Worm (Caenorhabditis elegans) whole organism, mixed stage, embryonic: Measurements from ENCODE around the gene txbp-3.
A peak's percentile ranks its signal among the peaks of the same experiment; 100 is the strongest.

ENCODE experiments used
- M03D4.4 ChIP-seq: sonication (generic microtip); optimal IDR thresholded peaks from 2 replicates; lab custom pipeline; 2017; ENCODE audit warnings: mild to moderate bottlenecking, missing genetic modification characterization, missing compliant biosample characterization
- bed-3 ChIP-seq: fragments of 200-800 bp; sonication (Bioruptor generic); optimal IDR thresholded peaks from 3 replicates; lab custom pipeline; 2018; ENCODE audit warnings: mild to moderate bottlenecking, missing genetic modification characterization, moderate library complexity, missing compliant biosample characterization
- blmp-1 ChIP-seq: fragments of 150-350 bp; optimal IDR thresholded peaks from 2 replicates; lab custom pipeline; 2014; ENCODE audit warnings: missing biosample characterization, missing genetic modification characterization
- ceh-39 ChIP-seq: fragments of 150-350 bp; optimal IDR thresholded peaks from 2 replicates; lab custom pipeline; 2014; ENCODE audit warnings: missing biosample characterization, missing genetic modification characterization
- ceh-43 ChIP-seq: fragments of 200-800 bp; sonication (Bioruptor generic); optimal IDR thresholded peaks from 2 replicates; lab custom pipeline; 2018; ENCODE audit warnings: mild to moderate bottlenecking, missing genetic modification characterization, moderate library complexity, missing compliant biosample characterization
- ceh-83 ChIP-seq: fragments of 200-800 bp; sonication (Bioruptor generic); optimal IDR thresholded peaks from 2 replicates; lab custom pipeline; 2018; ENCODE audit warnings: mild to moderate bottlenecking, missing genetic modification characterization, missing compliant biosample characterization
- ces-1 ChIP-seq: fragments of 150-350 bp; optimal IDR thresholded peaks from 2 replicates; lab custom pipeline; 2014; ENCODE audit warnings: missing biosample characterization, missing genetic modification reagents, missing genetic modification characterization
- cnd-1 ChIP-seq: fragments of 200-800 bp; sonication (Bioruptor generic); optimal IDR thresholded peaks from 2 replicates; lab custom pipeline; 2018; ENCODE audit warnings: mild to moderate bottlenecking, missing genetic modification characterization, missing compliant biosample characterization
- drap-1 ChIP-seq: fragments of 200-800 bp; sonication (Bioruptor generic); optimal IDR thresholded peaks from 3 replicates; lab custom pipeline; 2018; ENCODE audit warnings: mild to moderate bottlenecking, missing genetic modification characterization, missing compliant biosample characterization
- elt-1 ChIP-seq: sonication (generic microtip); optimal IDR thresholded peaks from 2 replicates; lab custom pipeline; 2017; ENCODE audit warnings: missing genetic modification characterization, mild to moderate bottlenecking, missing compliant biosample characterization, antibody characterized with exemption, moderate library complexity, borderline replicate concordance; ENCODE audit not compliant: insufficient read depth
- elt-3 ChIP-seq: fragments of 150-350 bp; optimal IDR thresholded peaks from 2 replicates; lab custom pipeline; 2014; ENCODE audit warnings: missing biosample characterization, missing genetic modification characterization
- flh-1 ChIP-seq: fragments of 200-800 bp; sonication (Bioruptor generic); optimal IDR thresholded peaks from 2 replicates; lab custom pipeline; 2018; ENCODE audit warnings: mild to moderate bottlenecking, missing genetic modification characterization, moderate library complexity, missing compliant biosample characterization
- ham-2 ChIP-seq: fragments of 200-800 bp; sonication (Bioruptor generic); optimal IDR thresholded peaks from 2 replicates; lab custom pipeline; 2018; ENCODE audit warnings: mild to moderate bottlenecking, missing genetic modification characterization, missing compliant biosample characterization
- hlh-1 ChIP-seq: fragments of 150-350 bp; optimal IDR thresholded peaks from 2 replicates; lab custom pipeline; 2014; ENCODE audit warnings: missing biosample characterization, missing genetic modification reagents, missing genetic modification characterization
- lin-13 ChIP-seq: fragments of 150-350 bp; optimal IDR thresholded peaks from 2 replicates; lab custom pipeline; 2014; ENCODE audit warnings: missing biosample characterization, missing genetic modification characterization
- lin-32 ChIP-seq: fragments of 200-800 bp; sonication (Bioruptor generic); optimal IDR thresholded peaks from 2 replicates; lab custom pipeline; 2018; ENCODE audit warnings: mild to moderate bottlenecking, missing genetic modification characterization, missing compliant biosample characterization
- lsy-2 ChIP-seq: fragments of 150-350 bp; optimal IDR thresholded peaks from 2 replicates; lab custom pipeline; 2014; ENCODE audit warnings: missing biosample characterization, missing genetic modification characterization
- mab-5 ChIP-seq: fragments of 150-350 bp; optimal IDR thresholded peaks from 2 replicates; lab custom pipeline; 2014; ENCODE audit warnings: missing biosample characterization, missing genetic modification characterization
- mep-1 ChIP-seq: fragments of 150-350 bp; optimal IDR thresholded peaks from 2 replicates; lab custom pipeline; 2017; ENCODE audit warnings: missing biosample characterization, missing genetic modification reagents, missing genetic modification characterization, inconsistent platforms
- mls-2 ChIP-seq: sonication (generic microtip); optimal IDR thresholded peaks from 2 replicates; lab custom pipeline; 2016; ENCODE audit warnings: mild to moderate bottlenecking, missing genetic modification characterization, moderate library complexity, missing compliant biosample characterization
- nhr-12 ChIP-seq: fragments of 150-350 bp; optimal IDR thresholded peaks from 2 replicates; lab custom pipeline; 2014; ENCODE audit warnings: missing biosample characterization, missing genetic modification characterization
- nhr-2 ChIP-seq: fragments of 150-350 bp; optimal IDR thresholded peaks from 2 replicates; lab custom pipeline; 2014; ENCODE audit warnings: missing biosample characterization, missing genetic modification characterization
- nhr-237 ChIP-seq: fragments of 150-350 bp; optimal IDR thresholded peaks from 2 replicates; lab custom pipeline; 2014; ENCODE audit warnings: missing biosample characterization, missing genetic modification characterization
- nhr-28 ChIP-seq: fragments of 150-350 bp; optimal IDR thresholded peaks from 2 replicates; lab custom pipeline; 2014; ENCODE audit warnings: missing biosample characterization, missing genetic modification characterization
- nhr-76 ChIP-seq: sonication (generic microtip); optimal IDR thresholded peaks from 2 replicates; lab custom pipeline; 2017; ENCODE audit warnings: missing biosample characterization, missing genetic modification characterization
- pha-4 ChIP-seq: fragments of 150-350 bp; optimal IDR thresholded peaks from 2 replicates; lab custom pipeline; 2018; ENCODE audit warnings: missing biosample characterization, missing genetic modification reagents, missing genetic modification characterization
- sem-2 ChIP-seq: fragments of 200-800 bp; sonication (Bioruptor generic); optimal IDR thresholded peaks from 2 replicates; lab custom pipeline; 2018; ENCODE audit warnings: mild to moderate bottlenecking, missing genetic modification characterization, missing compliant biosample characterization
- snpc-4 ChIP-seq: fragments of 150-350 bp; optimal IDR thresholded peaks from 2 replicates; lab custom pipeline; 2014; ENCODE audit warnings: missing biosample characterization, missing genetic modification characterization
- sptf-1 ChIP-seq: sonication (generic microtip); optimal IDR thresholded peaks from 2 replicates; lab custom pipeline; 2017; ENCODE audit warnings: mild to moderate bottlenecking, missing genetic modification characterization, moderate library complexity, missing compliant biosample characterization
- tbx-8 ChIP-seq: fragments of 200-800 bp; sonication (Bioruptor generic); optimal IDR thresholded peaks from 2 replicates; lab custom pipeline; 2018; ENCODE audit warnings: mild to moderate bottlenecking, missing genetic modification characterization, moderate library complexity, missing compliant biosample characterization
- unc-120 ChIP-seq: sonication (generic microtip); optimal IDR thresholded peaks from 2 replicates; lab custom pipeline; 2017; ENCODE audit warnings: missing genetic modification characterization, missing compliant biosample characterization; ENCODE audit not compliant: poor library complexity, severe bottlenecking
- unc-39 ChIP-seq: fragments of 150-350 bp; optimal IDR thresholded peaks from 2 replicates; lab custom pipeline; 2014; ENCODE audit warnings: missing biosample characterization, missing genetic modification characterization
- unc-62 ChIP-seq: fragments of 150-350 bp; optimal IDR thresholded peaks from 2 replicates; lab custom pipeline; 2014; ENCODE audit warnings: missing biosample characterization, missing genetic modification reagents, missing genetic modification characterization
- zip-8 ChIP-seq: fragments of 150-350 bp; optimal IDR thresholded peaks from 2 replicates; lab custom pipeline; 2014; ENCODE audit warnings: missing biosample characterization, missing genetic modification characterization
- ztf-11 ChIP-seq: fragments of 150-350 bp; optimal IDR thresholded peaks from 2 replicates; lab custom pipeline; 2014; ENCODE audit warnings: missing biosample characterization, missing genetic modification characterization

txbp-3 gene

ce11 chrIII:5027219-5027618 lies 20.0 kb downstream of the txbp-3 start:
- peak; percentile 49 for TF ChIP-seq ceh-83 (GFP tag; lab: Kevin White, UChicago)
- peak; percentile 13 for TF ChIP-seq tbx-8
- TF ChIP-seq pha-4 (tag; lab: Kevin White, UChicago): no peak
- TF ChIP-seq mab-5 (tag; lab: Kevin White, UChicago): no peak
- peak; percentile 8 for TF ChIP-seq mls-2 (tag; lab: Kevin White, UChicago)
- peak; percentile 51 for TF ChIP-seq sptf-1
- peak; percentile 37 for TF ChIP-seq M03D4.4 (tag; lab: Kevin White, UChicago)
- TF ChIP-seq, all 35 proteins: peak for 5

DNA sequence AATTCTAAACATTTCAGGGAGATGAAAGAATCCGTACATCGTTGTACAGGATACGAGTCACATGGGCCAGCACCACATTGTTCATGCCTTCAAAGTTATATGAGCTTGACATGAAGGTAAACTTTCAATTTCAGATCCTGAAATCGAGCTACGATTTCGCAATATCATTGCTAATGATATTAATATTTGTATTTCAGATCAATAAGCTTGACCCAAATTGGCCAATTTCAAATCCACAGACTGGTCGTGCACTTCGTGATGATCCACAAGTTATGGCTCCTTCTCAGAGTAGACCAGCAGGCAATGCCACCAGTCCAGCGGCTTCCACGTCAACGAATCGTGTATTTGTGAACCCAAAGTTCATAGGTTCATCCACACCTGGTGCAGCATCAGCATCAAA lies 20.9 kb downstream of the txbp-3 start:
- TF ChIP-seq pha-4 (tag; lab: Kevin White, UChicago): no peak
- TF ChIP-seq sem-2: no peak
- no peak for TF ChIP-seq nhr-76 (tag; lab: Kevin White, UChicago)
- no peak for TF ChIP-seq lin-13 (tag; lab: Kevin White, UChicago)
- no peak for TF ChIP-seq cnd-1 (tag; lab: Kevin White, UChicago)
- TF ChIP-seq elt-1 (tag; lab: Kevin White, UChicago): no peak
- TF ChIP-seq tbx-8: no peak
- TF ChIP-seq snpc-4 (tag; lab: Kevin White, UChicago): no peak
- TF ChIP-seq ceh-83 (GFP tag; lab: Kevin White, UChicago): no peak
- no peak for TF ChIP-seq flh-1
- no peak for TF ChIP-seq ces-1 (GFP tag; lab: Kevin White, UChicago)
- no peak for TF ChIP-seq ztf-11 (tag; lab: Kevin White, UChicago)
- no peak for TF ChIP-seq zip-8
- no peak for TF ChIP-seq ham-2 (GFP tag; lab: Kevin White, UChicago)

DNA sequence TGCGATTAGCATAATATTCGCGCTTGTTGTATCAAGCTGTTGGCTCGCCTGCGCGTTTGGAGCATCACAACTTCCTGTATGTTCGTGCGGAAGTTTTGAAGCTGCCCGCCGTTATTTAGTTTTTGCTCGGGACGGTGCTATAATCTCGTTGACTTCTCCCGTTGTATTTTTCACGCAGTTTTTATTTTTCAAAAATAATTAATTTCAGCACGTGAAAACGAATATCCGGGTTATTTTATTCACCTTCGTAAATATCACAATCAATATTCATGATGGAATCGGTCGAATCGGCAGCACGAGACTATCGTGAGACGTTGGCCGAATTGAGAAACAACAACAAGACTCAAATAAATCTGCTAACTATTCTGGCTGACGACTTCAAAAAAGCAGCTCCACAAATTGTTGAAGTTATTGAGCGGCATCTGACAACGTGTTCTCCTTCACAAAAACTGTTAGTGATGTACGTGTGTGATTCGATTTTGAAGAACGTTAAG lies 22.1 kb downstream of the txbp-3 start:
- TF ChIP-seq lin-32 (GFP tag; lab: Kevin White, UChicago) (no peak), snpc-4 (tag; lab: Kevin White, UChicago) (no peak), drap-1 (GFP tag; lab: Kevin White, UChicago) (no peak), mls-2 (tag; lab: Kevin White, UChicago) (no peak), nhr-76 (tag; lab: Kevin White, UChicago) (no peak), ceh-39 (tag; lab: Kevin White, UChicago) (no peak), ceh-83 (GFP tag; lab: Kevin White, UChicago) (no peak), nhr-12 (tag; lab: Kevin White, UChicago) (no peak), ztf-11 (tag; lab: Kevin White, UChicago) (no peak)

DNA sequence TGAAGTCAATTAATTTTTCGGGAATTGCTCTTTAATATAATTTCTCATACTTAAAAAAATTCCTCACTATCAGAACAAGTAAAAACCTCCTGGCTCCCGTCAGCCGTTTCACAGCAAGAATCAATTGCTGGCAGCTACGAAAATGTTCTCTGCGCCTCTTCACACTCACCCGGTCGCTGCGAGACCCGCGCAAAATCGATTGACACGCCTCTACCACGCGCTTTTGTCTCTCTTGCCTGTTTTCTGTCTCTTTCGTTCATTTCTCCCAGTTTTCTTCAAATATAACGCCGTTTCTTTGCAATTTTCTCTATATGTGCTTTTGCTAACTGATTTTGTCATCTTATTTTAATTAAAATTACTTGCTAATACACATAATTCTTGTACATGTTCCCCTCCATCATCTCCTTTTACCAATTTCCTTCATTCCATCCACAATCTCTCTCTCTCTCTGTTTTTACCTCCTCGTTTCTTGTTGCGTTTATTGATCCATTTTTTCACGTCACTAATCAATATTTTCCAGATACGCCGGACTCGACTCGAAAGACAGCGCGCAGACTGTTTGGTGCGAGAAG lies 22.8 kb downstream of the txbp-3 start, which contains the start of gene pcf-11:
TSS of gene pcf-11 (plus strand) at position 522 of the 572 bp plus-strand sequence.
- TF ChIP-seq nhr-12 (tag; lab: Kevin White, UChicago) (no peak), unc-62 (peak; percentile 3), lin-13 (tag; lab: Kevin White, UChicago) (no peak), flh-1 (no peak), bed-3 (no peak), mab-5 (tag; lab: Kevin White, UChicago) (no peak), nhr-237 (tag; lab: Kevin White, UChicago) (no peak), unc-120 (tag; lab: Kevin White, UChicago) (peak; percentile 13), hlh-1 (tag; lab: Kevin White, UChicago) (peak; percentile 61), cnd-1 (tag; lab: Kevin White, UChicago) (no peak), elt-1 (tag; lab: Kevin White, UChicago) (no peak), ceh-83 (GFP tag; lab: Kevin White, UChicago) (peak; percentile 70), mls-2 (tag; lab: Kevin White, UChicago) (no peak), ceh-43 (no peak), sptf-1 (no peak), M03D4.4 (tag; lab: Kevin White, UChicago) (no peak), nhr-2 (tag; lab: Kevin White, UChicago) (no peak), drap-1 (GFP tag; lab: Kevin White, UChicago) (no peak), nhr-28 (tag; lab: Kevin White, UChicago) (no peak), ztf-11 (tag; lab: Kevin White, UChicago) (no peak), zip-8 (no peak), lsy-2 (tag; lab: Kevin White, UChicago) (peak; percentile 23), snpc-4 (tag; lab: Kevin White, UChicago) (no peak), pha-4 (tag; lab: Kevin White, UChicago) (no peak), ces-1 (GFP tag; lab: Kevin White, UChicago) (peak; percentile 43), nhr-76 (tag; lab: Kevin White, UChicago) (no peak), ceh-39 (tag; lab: Kevin White, UChicago) (peak; percentile 84), ham-2 (GFP tag; lab: Kevin White, UChicago) (peak; percentile 27), blmp-1 (tag; lab: Kevin White, UChicago) (no peak), tbx-8 (no peak), sem-2 (no peak), elt-3 (no peak), lin-32 (GFP tag; lab: Kevin White, UChicago) (peak; percentile 14), unc-39 (tag; lab: Kevin White, UChicago) (no peak), mep-1 (tag; lab: Kevin White, UChicago) (peak; percentile 1)
